Fruit fly (Drosophila melanogaster) whole organism, embryonic: ENCODE results near the gene bon.

Source experiments
- Bgb ChIP-seq: fragments of 200-800 bp; sonication (Bioruptor generic); IDR thresholded peaks from 2 replicates; pipeline ENCODE4 v1.3.6; 2022; ENCODE audit warnings: missing biosample characterization, missing genetic modification characterization; ENCODE audit not compliant: partially characterized antibody
- CG10366 ChIP-seq: fragments of 200-800 bp; sonication (Bioruptor generic); IDR thresholded peaks from 2 replicates; pipeline ENCODE4 v1.3.6; 2022; ENCODE audit warnings: missing biosample characterization, missing genetic modification characterization
- CG10979 ChIP-seq: fragments of 200-800 bp; sonication (Bioruptor generic); optimal IDR thresholded peaks from 2 replicates; lab custom pipeline; 2018; ENCODE audit warnings: missing biosample characterization, mild to moderate bottlenecking, missing genetic modification characterization, moderate library complexity
- CG11560 ChIP-seq: fragments of 200-800 bp; sonication (Bioruptor generic); IDR thresholded peaks from 3 replicates; pipeline ENCODE4 v1.3.6; 2022; ENCODE audit warnings: missing biosample characterization, missing genetic modification characterization
- CG11723 ChIP-seq: fragments of 200-800 bp; sonication (Bioruptor generic); optimal IDR thresholded peaks from 2 replicates; lab custom pipeline; 2017; ENCODE audit warnings: missing biosample characterization, mild to moderate bottlenecking, missing genetic modification characterization
- CG13287 ChIP-seq: fragments of 200-800 bp; sonication (Bioruptor generic); IDR thresholded peaks from 2 replicates; pipeline ENCODE4 v1.3.6; 2022; ENCODE audit warnings: missing biosample characterization, missing genetic modification characterization; ENCODE audit not compliant: partially characterized antibody
- CG15073 ChIP-seq: fragments of 200-800 bp; sonication (Bioruptor generic); optimal IDR thresholded peaks from 2 replicates; lab custom pipeline; 2016; ENCODE audit warnings: missing biosample characterization, missing genetic modification characterization
- CG15514 ChIP-seq: fragments of 200-800 bp; sonication (Bioruptor generic); optimal IDR thresholded peaks from 3 replicates; lab custom pipeline; 2017; ENCODE audit warnings: missing biosample characterization, missing genetic modification characterization, mild to moderate bottlenecking, moderate library complexity, missing genetic modification reagents
- CG1603 ChIP-seq: fragments of 200-800 bp; sonication (Bioruptor generic); optimal IDR thresholded peaks from 2 replicates; lab custom pipeline; 2019; ENCODE audit warnings: missing biosample characterization, mild to moderate bottlenecking, missing genetic modification characterization, moderate library complexity
- CG16813 ChIP-seq: fragments of 200-800 bp; sonication (Bioruptor generic); IDR thresholded peaks from 3 replicates; pipeline ENCODE4 v1.3.6; 2022; ENCODE audit warnings: missing biosample characterization, missing genetic modification characterization; ENCODE audit not compliant: partially characterized antibody
- CG17186 ChIP-seq: fragments of 200-800 bp; sonication (Bioruptor generic); optimal IDR thresholded peaks from 3 replicates; lab custom pipeline; 2017; ENCODE audit warnings: missing biosample characterization, missing genetic modification reagents, missing genetic modification characterization
- CG17612 ChIP-seq: fragments of 200-800 bp; sonication (Bioruptor generic); IDR thresholded peaks from 2 replicates; pipeline ENCODE4 v1.3.6; 2022; ENCODE audit warnings: missing biosample characterization, missing genetic modification characterization
- CG2199 ChIP-seq: fragments of 200-800 bp; sonication (Bioruptor generic); IDR thresholded peaks from 3 replicates; pipeline ENCODE4 v1.3.6; 2022; ENCODE audit warnings: missing biosample characterization, missing genetic modification characterization
- CG2889 ChIP-seq: fragments of 200-800 bp; sonication (Bioruptor generic); IDR thresholded peaks from 3 replicates; pipeline ENCODE4 v1.3.6; 2022; ENCODE audit warnings: missing biosample characterization, missing genetic modification characterization
- CG33213 ChIP-seq: fragments of 200-800 bp; sonication (Bioruptor generic); optimal IDR thresholded peaks from 3 replicates; lab custom pipeline; 2016; ENCODE audit warnings: missing biosample characterization, missing genetic modification characterization
- CG34376 ChIP-seq: fragments of 200-800 bp; sonication (Bioruptor generic); optimal IDR thresholded peaks from 2 replicates; lab custom pipeline; 2018; ENCODE audit warnings: missing biosample characterization, mild to moderate bottlenecking, missing genetic modification characterization
- CG4424 ChIP-seq: fragments of 200-800 bp; sonication (Bioruptor generic); optimal IDR thresholded peaks from 3 replicates; lab custom pipeline; 2016; ENCODE audit warnings: missing biosample characterization, missing genetic modification characterization
- CG8281 ChIP-seq: fragments of 200-800 bp; sonication (Bioruptor generic); optimal IDR thresholded peaks from 2 replicates; lab custom pipeline; 2018; ENCODE audit warnings: missing biosample characterization, mild to moderate bottlenecking, missing genetic modification characterization, moderate library complexity
- CG9437 ChIP-seq: fragments of 200-800 bp; sonication (Bioruptor generic); optimal IDR thresholded peaks from 2 replicates; lab custom pipeline; 2018; ENCODE audit warnings: missing biosample characterization, mild to moderate bottlenecking, missing genetic modification characterization
- CoRest ChIP-seq: fragments of 200-800 bp; sonication (Bioruptor generic); optimal IDR thresholded peaks from 3 replicates; lab custom pipeline; 2018; ENCODE audit warnings: missing biosample characterization, mild to moderate bottlenecking, missing genetic modification characterization, moderate library complexity
- Dek ChIP-seq: fragments of 200-800 bp; sonication (Bioruptor generic); optimal IDR thresholded peaks from 3 replicates; lab custom pipeline; 2019; ENCODE audit warnings: missing biosample characterization, mild to moderate bottlenecking, missing genetic modification characterization, moderate library complexity
- Dref ChIP-seq: fragments of 200-800 bp; sonication (Bioruptor generic); IDR thresholded peaks from 2 replicates; pipeline ENCODE4 v1.3.6; 2022; ENCODE audit warnings: missing biosample characterization, missing genetic modification characterization
- E2f2 ChIP-seq: fragments of 200-800 bp; sonication (Bioruptor generic); IDR thresholded peaks from 2 replicates; pipeline ENCODE4 v1.3.6; 2022; ENCODE audit warnings: missing biosample characterization, missing genetic modification characterization
- Fer3 ChIP-seq: fragments of 200-800 bp; sonication (Bioruptor generic); optimal IDR thresholded peaks from 2 replicates; lab custom pipeline; 2018; ENCODE audit warnings: missing biosample characterization, mild to moderate bottlenecking, missing genetic modification characterization, moderate library complexity
- GATAe ChIP-seq: fragments of 200-800 bp; sonication (Bioruptor generic); conservative IDR thresholded peaks from 2 replicates; pipeline ENCODE4 v1.3.6; 2022; ENCODE audit warnings: missing biosample characterization, missing genetic modification characterization
- HLH4C ChIP-seq: fragments of 200-800 bp; sonication (Bioruptor generic); IDR thresholded peaks from 3 replicates; pipeline ENCODE4 v1.3.6; 2022; ENCODE audit warnings: missing biosample characterization, missing genetic modification characterization; ENCODE audit not compliant: partially characterized antibody
- Hr78 ChIP-seq, 2 experiments: fragments of 200-800 bp in 1 of 2; fragments of >200 bp in 1 of 2; sonication (Bioruptor generic) in 1 of 2; optimal IDR thresholded peaks; 2 replicates each; lab custom pipeline; 2017 to 2019; ENCODE audit warnings: missing biosample characterization in 2 of 2, missing genetic modification characterization in 2 of 2, mild to moderate bottlenecking in 1 of 2, moderate library complexity in 1 of 2
- Med ChIP-seq: fragments of 200-800 bp; sonication (Bioruptor generic); peaks from one replicate; lab custom pipeline; 2016; ENCODE audit warnings: missing biosample characterization, missing genetic modification characterization, mild to moderate bottlenecking, inconsistent platforms, moderate library complexity
- Nf-YC ChIP-seq: fragments of 200-800 bp; optimal IDR thresholded peaks from 3 replicates; lab custom pipeline; 2019; ENCODE audit warnings: missing biosample characterization, mild to moderate bottlenecking, missing genetic modification characterization, moderate library complexity
- Pdp1 ChIP-seq, 2 experiments: fragments of 200-800 bp; sonication (Bioruptor generic); optimal IDR thresholded peaks; 3 replicates each; lab custom pipeline; 2016; ENCODE audit warnings: missing biosample characterization in 2 of 2, missing genetic modification characterization in 2 of 2, mild to moderate bottlenecking in 1 of 2, moderate library complexity in 1 of 2
- Spps ChIP-seq: fragments of 200-800 bp; sonication (Bioruptor generic); optimal IDR thresholded peaks from 2 replicates; lab custom pipeline; 2018; ENCODE audit warnings: missing biosample characterization, mild to moderate bottlenecking, missing genetic modification characterization
- Sry-β ChIP-seq: fragments of 200-800 bp; sonication (Bioruptor generic); optimal IDR thresholded peaks from 2 replicates; lab custom pipeline; 2018; ENCODE audit warnings: missing biosample characterization, mild to moderate bottlenecking, missing genetic modification characterization, moderate library complexity
- Sry-δ ChIP-seq: fragments of 200-800 bp; sonication (Bioruptor generic); optimal IDR thresholded peaks from 2 replicates; lab custom pipeline; 2016; ENCODE audit warnings: missing biosample characterization, missing genetic modification characterization
- ap ChIP-seq: fragments of 200-800 bp; sonication (Bioruptor generic); IDR thresholded peaks from 2 replicates; pipeline ENCODE4 v1.3.6; 2022; ENCODE audit warnings: missing biosample characterization, missing genetic modification characterization
- bcd ChIP-seq: fragments of 200-800 bp; sonication (Bioruptor generic); optimal IDR thresholded peaks from 2 replicates; lab custom pipeline; 2017; ENCODE audit warnings: missing biosample characterization, mild to moderate bottlenecking, missing genetic modification characterization
- bigmax ChIP-seq: fragments of 200-800 bp; sonication (Bioruptor generic); optimal IDR thresholded peaks from 2 replicates; lab custom pipeline; 2018; ENCODE audit warnings: missing biosample characterization, mild to moderate bottlenecking, missing genetic modification characterization
- eve ChIP-seq, 2 experiments: fragments of >200 bp; optimal IDR thresholded peaks; 2 replicates each; lab custom pipeline; 2017; ENCODE audit warnings: missing biosample characterization in 2 of 2, missing genetic modification characterization in 2 of 2
- kah ChIP-seq: fragments of 200-800 bp; sonication (Bioruptor generic); optimal IDR thresholded peaks from 2 replicates; lab custom pipeline; 2018; ENCODE audit warnings: missing biosample characterization, mild to moderate bottlenecking, missing genetic modification characterization
- klu ChIP-seq: fragments of 200-800 bp; sonication (Bioruptor generic); IDR thresholded peaks from 2 replicates; pipeline ENCODE4 v1.3.6; 2022; ENCODE audit warnings: missing biosample characterization, missing genetic modification characterization
- lola ChIP-seq, 3 experiments: fragments of >200 bp in 2 of 3; fragments of 200-800 bp in 1 of 3; sonication (Bioruptor generic) in 1 of 3; optimal IDR thresholded peaks; 2 replicates each; lab custom pipeline; 2017 to 2019; ENCODE audit warnings: missing biosample characterization in 3 of 3, missing genetic modification characterization in 3 of 3, mild to moderate bottlenecking in 1 of 3, moderate library complexity in 1 of 3
- maf-S ChIP-seq: fragments of 200-800 bp; sonication (Bioruptor generic); optimal IDR thresholded peaks from 2 replicates; lab custom pipeline; 2016; ENCODE audit warnings: missing biosample characterization, missing genetic modification characterization
- nerfin-2 ChIP-seq: fragments of 200-800 bp; sonication (Bioruptor generic); IDR thresholded peaks from 2 replicates; pipeline ENCODE4 v1.3.6; 2022; ENCODE audit warnings: missing biosample characterization, missing genetic modification characterization; ENCODE audit not compliant: partially characterized antibody
- pros ChIP-seq: fragments of 200-800 bp; sonication (Bioruptor generic); optimal IDR thresholded peaks from 3 replicates; lab custom pipeline; 2019; ENCODE audit warnings: missing biosample characterization, mild to moderate bottlenecking, missing genetic modification characterization, moderate library complexity
- pzg ChIP-seq: fragments of 200-800 bp; sonication (Bioruptor generic); optimal IDR thresholded peaks from 3 replicates; lab custom pipeline; 2018; ENCODE audit warnings: missing biosample characterization, mild to moderate bottlenecking, missing genetic modification characterization, moderate library complexity
- sens ChIP-seq: fragments of 200-800 bp; sonication (Bioruptor generic); peaks from one replicate; lab custom pipeline; 2016; ENCODE audit warnings: missing biosample characterization, missing genetic modification characterization
- sug ChIP-seq: fragments of 200-800 bp; optimal IDR thresholded peaks from 2 replicates; lab custom pipeline; 2019; ENCODE audit warnings: missing biosample characterization, mild to moderate bottlenecking, missing genetic modification characterization, moderate library complexity
- trh ChIP-seq: fragments of 200-800 bp; sonication (Bioruptor generic); optimal IDR thresholded peaks from 2 replicates; lab custom pipeline; 2016; ENCODE audit warnings: missing biosample characterization, missing genetic modification characterization
- vnd ChIP-seq: fragments of 200-800 bp; sonication (Bioruptor generic); IDR thresholded peaks from 3 replicates; pipeline ENCODE4 v1.3.6; 2022; ENCODE audit warnings: missing biosample characterization, missing genetic modification characterization; ENCODE audit not compliant: partially characterized antibody
- vvl ChIP-seq: fragments of 200-800 bp; sonication (Bioruptor generic); IDR thresholded peaks from 2 replicates; pipeline ENCODE4 v1.3.6; 2022; ENCODE audit warnings: missing biosample characterization, missing genetic modification characterization

The bon gene

dm6 chr3R:20552093-20552492, 40.8 kb upstream of the bon start, which contains the start of gene Stat92E (continued):
- no peak for TF ChIP-seq CG10366 (GFP tag; lab: Robert Waterston, UW)
- peak; percentile 17 for TF ChIP-seq Med (GFP tag; lab: Kevin White, UChicago)
- peak; percentile 14 for TF ChIP-seq CG15514 (GFP tag; lab: Kevin White, UChicago)
- no peak for TF ChIP-seq Nf-YC (tag; lab: Kevin White, UChicago)
- TF ChIP-seq klu (GFP tag; lab: Robert Waterston, UW) = peak; percentile 56; the same call in 1 of the 2 replicates
- peak; percentile 83 for TF ChIP-seq Dref
- peak; percentile 33; the same call in 1 of the 2 replicates for TF ChIP-seq nerfin-2 (GFP tag; lab: Robert Waterston, UW)
- TF ChIP-seq CG11560 (tag; lab: Robert Waterston, UW) = no peak
- no peak for TF ChIP-seq pros (GFP tag; lab: Kevin White, UChicago)
- no peak for TF ChIP-seq CG4424 (GFP tag; lab: Kevin White, UChicago)
- peak in 1 of 2 experiments; percentile 32 for TF ChIP-seq Pdp1 (GFP tag; optimal IDR thresholded peaks at IDR 0.05; lab: Kevin White, UChicago)
- no peak for TF ChIP-seq Dek (tag; lab: Kevin White, UChicago)
- no peak for TF ChIP-seq Hr78 (GFP tag; optimal IDR thresholded peaks at IDR 0.05; lab: Kevin White, UChicago)
- no peak for TF ChIP-seq ap (GFP tag; lab: Robert Waterston, UW)
- no peak for TF ChIP-seq CG8281 (tag; lab: Kevin White, UChicago)
- peak; percentile 48; the same call in 1 of the 3 replicates for TF ChIP-seq HLH4C (GFP tag; lab: Robert Waterston, UW)
- peak; percentile 96 for TF ChIP-seq E2f2 (GFP tag; lab: Robert Waterston, UW)
- TF ChIP-seq Sry-δ = peak; percentile 32
- no peak for TF ChIP-seq CG9437 (GFP tag; lab: Kevin White, UChicago)
- TF ChIP-seq bcd (GFP tag; lab: Kevin White, UChicago) = no peak
- TF ChIP-seq sug (tag; lab: Kevin White, UChicago) = peak; percentile 90
- TF ChIP-seq kah (GFP tag; lab: Kevin White, UChicago) = peak; percentile 35
- no peak for TF ChIP-seq CG33213 (GFP tag; lab: Kevin White, UChicago)
- no peak for TF ChIP-seq maf-S
- TF ChIP-seq CG15073 (GFP tag; lab: Kevin White, UChicago) = no peak
- no peak for TF ChIP-seq Sry-β (GFP tag; lab: Kevin White, UChicago)
- no peak for TF ChIP-seq Spps (tag; lab: Kevin White, UChicago)
- no peak for TF ChIP-seq Fer3
- TF ChIP-seq CG34376 (GFP tag; lab: Kevin White, UChicago) = peak; percentile 7
- TF ChIP-seq sens (GFP tag; lab: Kevin White, UChicago) = peak; percentile 76
- TF ChIP-seq GATAe (GFP tag; lab: Robert Waterston, UW) = no peak
- no peak for TF ChIP-seq CG2889
- TF ChIP-seq CG2199 = 0 out of 3 replicates have a peak, but pooled peaks have one; percentile 17
- TF ChIP-seq lola (GFP tag; optimal IDR thresholded peaks at IDR 0.05; lab: Kevin White, UChicago) = no peak
- TF ChIP-seq eve (GFP tag; optimal IDR thresholded peaks at IDR 0.05; lab: Kevin White, UChicago) = peak in 1 of 2 experiments; percentile 60
- TF ChIP-seq CG10979 (tag; lab: Kevin White, UChicago) = no peak
- peak; percentile 64 for TF ChIP-seq pzg
- peak; percentile 45 for TF ChIP-seq CG17186 (GFP tag; lab: Kevin White, UChicago)
- TF ChIP-seq vvl (GFP tag; lab: Robert Waterston, UW) = 0 out of 2 replicates have a peak, but pooled peaks have one; percentile 5
- peak; percentile 28 for TF ChIP-seq CG1603
- TF ChIP-seq CG13287 (GFP tag; lab: Robert Waterston, UW) = peak; percentile 10; the same call in 1 of the 2 replicates
- no peak for TF ChIP-seq CoRest (tag; lab: Kevin White, UChicago)
- peak; percentile 81 for TF ChIP-seq bigmax (GFP tag; lab: Kevin White, UChicago)
- peak; percentile 21; the same call in 1 of the 3 replicates for TF ChIP-seq vnd (GFP tag; lab: Robert Waterston, UW)
- TF ChIP-seq Bgb = peak; percentile 39; the same call in 1 of the 2 replicates
- TF ChIP-seq CG16813 (GFP tag; lab: Robert Waterston, UW) = peak; percentile 35; the same call in 1 of the 3 replicates
- TF ChIP-seq trh (GFP tag; lab: Kevin White, UChicago) = no peak
- TF ChIP-seq CG17612 = no peak
- no peak for TF ChIP-seq CG11723 (GFP tag; lab: Kevin White, UChicago)
